Worm (Caenorhabditis elegans) whole organism, L1 larva: ENCODE data around the gene F55G7.4.

Experiments
- blmp-1 ChIP-seq: fragments of 150-350 bp; optimal IDR thresholded peaks from 2 replicates; lab custom pipeline; 2014; ENCODE audit warnings: missing biosample characterization, missing genetic modification characterization
- ceh-90 ChIP-seq: sonication (generic microtip); optimal IDR thresholded peaks from 2 replicates; lab custom pipeline; 2016; ENCODE audit warnings: missing genetic modification characterization, missing compliant biosample characterization
- elt-2 ChIP-seq: sonication (generic microtip); optimal IDR thresholded peaks from 2 replicates; lab custom pipeline; 2016; ENCODE audit warnings: missing genetic modification characterization, mild to moderate bottlenecking, inconsistent platforms, missing compliant biosample characterization, missing genetic modification reagents
- nhr-77 ChIP-seq: fragments of 150-350 bp; optimal IDR thresholded peaks from 2 replicates; lab custom pipeline; 2014; ENCODE audit warnings: missing biosample characterization, missing genetic modification characterization
- nhr-84 ChIP-seq: sonication (generic microtip); optimal IDR thresholded peaks from 2 replicates; lab custom pipeline; 2017; ENCODE audit warnings: missing biosample characterization, missing genetic modification characterization
- snpc-4 ChIP-seq: fragments of 150-350 bp; optimal IDR thresholded peaks from 2 replicates; lab custom pipeline; 2014; ENCODE audit warnings: missing biosample characterization, missing genetic modification characterization
- vab-15 ChIP-seq: sonication (generic microtip); optimal IDR thresholded peaks from 2 replicates; lab custom pipeline; 2017; ENCODE audit warnings: missing genotype, mild to moderate bottlenecking, missing genetic modification characterization, missing compliant biosample characterization
- ztf-11 ChIP-seq, 2 experiments: sonication (generic microtip); optimal IDR thresholded peaks; 2 replicates each; lab custom pipeline; 2016 to 2017; ENCODE audit warnings: missing genetic modification characterization in 2 of 2, missing biosample characterization in 1 of 2, missing compliant biosample characterization in 1 of 2

ce11 chrX:11971323-11971722, 43.6 kb downstream of the F55G7.4 start:
- TF ChIP-seq nhr-84 (tag; lab: Kevin White, UChicago) (no peak), blmp-1 (tag; lab: Kevin White, UChicago) (no peak), vab-15 (no peak), snpc-4 (tag; lab: Kevin White, UChicago) (no peak), ceh-90 (tag; lab: Kevin White, UChicago) (no peak), ztf-11 (tag; optimal IDR thresholded peaks at IDR 0.05; lab: Kevin White, UChicago) (no peak), elt-2 (tag; lab: Kevin White, UChicago) (no peak), nhr-77 (tag; lab: Kevin White, UChicago) (no peak)
